Fruit fly (Drosophila melanogaster): Measurements from ENCODE around the gene CG34456.

The CG34456 gene

dm6 chr3L:9357830-9358712 lies 3.8 kb upstream of the CG34456 start (continued):
- no peak for TF ChIP-seq Bgb (GFP tag; IDR thresholded peaks at IDR 0.05; ENCODE audit: partially characterized antibody)
- TF ChIP-seq H2.0 (GFP tag; IDR thresholded peaks at IDR 0.05), result no peak
- no peak for TF ChIP-seq CG31441 (GFP tag; IDR thresholded peaks at IDR 0.05)
- TF ChIP-seq mirr (GFP tag; optimal IDR thresholded peaks at IDR 0.05), result peak; percentile 26
- no peak for TF ChIP-seq Hand (GFP tag; optimal IDR thresholded peaks at IDR 0.05)
- TF ChIP-seq CG11093 (GFP tag; IDR thresholded peaks at IDR 0.05), result no peak
- TF ChIP-seq scrt (GFP tag; optimal IDR thresholded peaks at IDR 0.05), result peak; percentile 49
- peak; percentile 21 for TF ChIP-seq cwo (GFP tag; optimal IDR thresholded peaks at IDR 0.05)
- TF ChIP-seq CG11456 (GFP tag; IDR thresholded peaks at IDR 0.05), result no peak
- TF ChIP-seq MTF-1 (GFP tag; optimal IDR thresholded peaks at IDR 0.05; ENCODE audit: borderline replicate concordance), result no peak
- no peak for TF ChIP-seq fru (optimal IDR thresholded peaks at IDR 0.05)
- TF ChIP-seq aop (GFP tag; IDR thresholded peaks at IDR 0.05), result no peak
- peak; percentile 64 for TF ChIP-seq corto (GFP tag; optimal IDR thresholded peaks at IDR 0.05)
- TF ChIP-seq Lpt (GFP tag; optimal IDR thresholded peaks at IDR 0.05), result no peak
- no peak for TF ChIP-seq klu (GFP tag; IDR thresholded peaks at IDR 0.05)
- peak; percentile 9 for TF ChIP-seq CG15479 (GFP tag; optimal IDR thresholded peaks at IDR 0.05)
- TF ChIP-seq CG12769 (tag; optimal IDR thresholded peaks at IDR 0.05), result peak; percentile 60
- TF ChIP-seq CG16815 (GFP tag; optimal IDR thresholded peaks at IDR 0.05), result no peak
- no peak for TF ChIP-seq Gug (GFP tag; IDR thresholded peaks at IDR 0.05)
- TF ChIP-seq tx (GFP tag; optimal IDR thresholded peaks at IDR 0.05), result no peak
- TF ChIP-seq MESR4 (GFP tag; optimal IDR thresholded peaks at IDR 0.05), result no peak
- TF ChIP-seq Max (GFP tag; optimal IDR thresholded peaks at IDR 0.05), result no peak
- no peak for TF ChIP-seq zen2 (GFP tag; IDR thresholded peaks at IDR 0.05; ENCODE audit: partially characterized antibody)
- TF ChIP-seq gfzf (GFP tag; optimal IDR thresholded peaks at IDR 0.05), result no peak
- TF ChIP-seq CG7556 (GFP tag; optimal IDR thresholded peaks at IDR 0.05), result no peak
- TF ChIP-seq cas (GFP tag; IDR thresholded peaks at IDR 0.05), result no peak
- TF ChIP-seq da (GFP tag; optimal IDR thresholded peaks at IDR 0.05), result no peak
- TF ChIP-seq CG16863 (GFP tag; optimal IDR thresholded peaks at IDR 0.05), result no peak
- TF ChIP-seq chif (GFP tag; optimal IDR thresholded peaks at IDR 0.05), result no peak
- TF ChIP-seq ranshi (GFP tag; IDR thresholded peaks at IDR 0.05), result no peak
- TF ChIP-seq CG6689 (GFP tag; IDR thresholded peaks at IDR 0.05), result no peak
- TF ChIP-seq CG14014 (GFP tag; IDR thresholded peaks at IDR 0.05), result no peak
- TF ChIP-seq Ssrp (tag; optimal IDR thresholded peaks at IDR 0.05), result no peak
- TF ChIP-seq tll (GFP tag; optimal IDR thresholded peaks at IDR 0.05), result no peak
- TF ChIP-seq CG1832 (GFP tag; optimal IDR thresholded peaks at IDR 0.05), result no peak
- no peak for TF ChIP-seq kay (GFP tag; optimal IDR thresholded peaks at IDR 0.05)
- peak; percentile 82 for TF ChIP-seq cg (GFP tag; optimal IDR thresholded peaks at IDR 0.05)
- TF ChIP-seq ssp (GFP tag; IDR thresholded peaks at IDR 0.05), result no peak
- no peak for TF ChIP-seq gce (GFP tag; IDR thresholded peaks at IDR 0.05)
- TF ChIP-seq sob (GFP tag; IDR thresholded peaks at IDR 0.05), result no peak
- no peak for TF ChIP-seq NK7.1 (GFP tag; optimal IDR thresholded peaks at IDR 0.05)
- TF ChIP-seq CG10462 (GFP tag; optimal IDR thresholded peaks at IDR 0.05), result no peak
- TF ChIP-seq amos (GFP tag; IDR thresholded peaks at IDR 0.05; ENCODE audit: partially characterized antibody), result peak; percentile 16; the same call in 1 of the 2 replicates
- TF ChIP-seq Dad (GFP tag; optimal IDR thresholded peaks at IDR 0.05), result no peak
- TF ChIP-seq Sin3A (optimal IDR thresholded peaks at IDR 0.05), result no peak
- 0 out of 2 replicates have a peak, but pooled peaks have one; percentile 28 for TF ChIP-seq rib (GFP tag; IDR thresholded peaks at IDR 0.05)
- TF ChIP-seq lbe (GFP tag; optimal IDR thresholded peaks at IDR 0.05), result peak; percentile 23
- TF ChIP-seq CG8478 (optimal IDR thresholded peaks at IDR 0.05), result no peak
- TF ChIP-seq CG4404 (GFP tag; IDR thresholded peaks at IDR 0.05), result no peak
- no peak for TF ChIP-seq CG3163 (GFP tag; optimal IDR thresholded peaks at IDR 0.05)
- TF ChIP-seq Nf-YC (tag; optimal IDR thresholded peaks at IDR 0.05), result no peak

All from whole organism, embryonic.